Fruit fly (Drosophila melanogaster) whole organism, embryonic: ENCODE measurements around the gene TbCMF46.
A peak's percentile ranks its signal among the peaks of the same experiment; 100 is the strongest.

Experiments used
- BEAF-32 ChIP-seq: fragments of 200-800 bp; sonication (Bioruptor generic); optimal IDR thresholded peaks from 3 replicates; lab custom pipeline; 2017; ENCODE audit warnings: missing biosample characterization, missing genetic modification characterization, mild to moderate bottlenecking, moderate library complexity, missing genetic modification reagents
- CG10366 ChIP-seq: fragments of 200-800 bp; sonication (Bioruptor generic); IDR thresholded peaks from 2 replicates; pipeline ENCODE4 v1.3.6; 2022; ENCODE audit warnings: missing biosample characterization, missing genetic modification characterization
- CG10654 ChIP-seq: fragments of 200-800 bp; sonication (Bioruptor generic); optimal IDR thresholded peaks from 2 replicates; lab custom pipeline; 2016; ENCODE audit warnings: missing biosample characterization, missing genetic modification characterization
- CG12104 ChIP-seq: fragments of 200-800 bp; sonication (Bioruptor generic); optimal IDR thresholded peaks from 3 replicates; lab custom pipeline; 2016; ENCODE audit warnings: missing biosample characterization, missing genetic modification characterization
- CG12391 ChIP-seq: fragments of 200-800 bp; sonication (Bioruptor generic); optimal IDR thresholded peaks from 3 replicates; lab custom pipeline; 2018; ENCODE audit warnings: missing biosample characterization, mild to moderate bottlenecking, missing genetic modification characterization, moderate library complexity
- CG13775 ChIP-seq: fragments of 200-800 bp; sonication (Bioruptor generic); optimal IDR thresholded peaks from 3 replicates; lab custom pipeline; 2017; ENCODE audit warnings: missing biosample characterization, mild to moderate bottlenecking, missing genetic modification characterization
- CG14860 ChIP-seq: fragments of 200-800 bp; sonication (Bioruptor generic); IDR thresholded peaks from 3 replicates; pipeline ENCODE4 v1.3.6; 2022; ENCODE audit warnings: missing biosample characterization, missing genetic modification characterization; ENCODE audit not compliant: partially characterized antibody
- CG15696 ChIP-seq: fragments of 200-800 bp; sonication (Bioruptor generic); optimal IDR thresholded peaks from 2 replicates; lab custom pipeline; 2019; ENCODE audit warnings: missing biosample characterization, mild to moderate bottlenecking, missing genetic modification characterization, moderate library complexity
- CG18476 ChIP-seq: fragments of 200-800 bp; sonication (Bioruptor generic); optimal IDR thresholded peaks from 2 replicates; lab custom pipeline; 2016; ENCODE audit warnings: missing biosample characterization, mild to moderate bottlenecking, missing genetic modification characterization
- CG18599 ChIP-seq: fragments of 200-800 bp; sonication (Bioruptor generic); optimal IDR thresholded peaks from 3 replicates; lab custom pipeline; 2017; ENCODE audit warnings: missing biosample characterization, missing genetic modification characterization, mild to moderate bottlenecking, moderate library complexity, missing genetic modification reagents
- CG2712 ChIP-seq: fragments of 200-800 bp; optimal IDR thresholded peaks from 3 replicates; lab custom pipeline; 2019; ENCODE audit warnings: missing biosample characterization, mild to moderate bottlenecking, missing genetic modification characterization, moderate library complexity
- CG3281 ChIP-seq: fragments of 200-800 bp; sonication (Bioruptor generic); optimal IDR thresholded peaks from 3 replicates; lab custom pipeline; 2017; ENCODE audit warnings: missing biosample characterization, mild to moderate bottlenecking, missing genetic modification characterization
- CG42726 ChIP-seq: fragments of 200-800 bp; sonication (Bioruptor generic); IDR thresholded peaks from 2 replicates; pipeline ENCODE4 v1.3.6; 2022; ENCODE audit warnings: missing biosample characterization, missing genetic modification characterization; ENCODE audit not compliant: partially characterized antibody
- CG4730 ChIP-seq: fragments of 200-800 bp; sonication (Bioruptor generic); IDR thresholded peaks from 2 replicates; pipeline ENCODE4 v1.3.6; 2022; ENCODE audit warnings: missing biosample characterization, missing genetic modification characterization
- CG6683 ChIP-seq: fragments of 200-800 bp; sonication (Bioruptor generic); optimal IDR thresholded peaks from 2 replicates; lab custom pipeline; 2017; ENCODE audit warnings: missing biosample characterization, mild to moderate bottlenecking, missing genetic modification characterization, missing genetic modification reagents
- CG7271 ChIP-seq: fragments of 200-800 bp; sonication (Bioruptor generic); optimal IDR thresholded peaks from 2 replicates; lab custom pipeline; 2018; ENCODE audit warnings: missing biosample characterization, mild to moderate bottlenecking, missing genetic modification characterization, moderate library complexity
- CG7839 ChIP-seq: fragments of 200-800 bp; sonication (Bioruptor generic); optimal IDR thresholded peaks from 3 replicates; lab custom pipeline; 2018; ENCODE audit warnings: missing biosample characterization, mild to moderate bottlenecking, missing genetic modification characterization, moderate library complexity
- CG7928 ChIP-seq: fragments of 200-800 bp; sonication (Bioruptor generic); optimal IDR thresholded peaks from 2 replicates; lab custom pipeline; 2017; ENCODE audit warnings: missing biosample characterization, mild to moderate bottlenecking, missing genetic modification characterization
- CG7963 ChIP-seq: fragments of 200-800 bp; sonication (Bioruptor generic); IDR thresholded peaks from 3 replicates; pipeline ENCODE4 v1.3.6; 2022; ENCODE audit warnings: missing biosample characterization, missing genetic modification characterization; ENCODE audit not compliant: partially characterized antibody
- CG7987 ChIP-seq: fragments of 200-800 bp; sonication (Bioruptor generic); optimal IDR thresholded peaks from 2 replicates; lab custom pipeline; 2018; ENCODE audit warnings: missing biosample characterization, mild to moderate bottlenecking, missing genetic modification characterization, moderate library complexity
- CG8388 ChIP-seq: fragments of 200-800 bp; sonication (Bioruptor generic); optimal IDR thresholded peaks from 2 replicates; lab custom pipeline; 2019; ENCODE audit warnings: missing biosample characterization, mild to moderate bottlenecking, missing genetic modification characterization, moderate library complexity
- Dfd ChIP-seq, 2 experiments: fragments of >200 bp; optimal IDR thresholded peaks; 2 replicates each; lab custom pipeline; 2017; ENCODE audit warnings: missing biosample characterization in 2 of 2, missing genetic modification characterization in 2 of 2
- E2f1 ChIP-seq: fragments of 200-800 bp; sonication (Bioruptor generic); IDR thresholded peaks from 2 replicates; pipeline ENCODE4 v1.3.6; 2022; ENCODE audit warnings: missing biosample characterization, missing genetic modification characterization
- E2f2 ChIP-seq: fragments of 200-800 bp; sonication (Bioruptor generic); IDR thresholded peaks from 2 replicates; pipeline ENCODE4 v1.3.6; 2022; ENCODE audit warnings: missing biosample characterization, missing genetic modification characterization
- HHEX ChIP-seq: fragments of 200-800 bp; sonication (Bioruptor generic); optimal IDR thresholded peaks from 3 replicates; lab custom pipeline; 2017; ENCODE audit warnings: missing biosample characterization, mild to moderate bottlenecking, missing genetic modification characterization, missing genetic modification reagents
- Hr51 ChIP-seq, 2 experiments: fragments of 200-800 bp; sonication (Bioruptor generic); optimal IDR thresholded peaks; 2 replicates in 1 of 2; 3 replicates in 1 of 2; lab custom pipeline; 2016 to 2018; ENCODE audit warnings: missing biosample characterization in 2 of 2, missing genetic modification characterization in 2 of 2, mild to moderate bottlenecking in 1 of 2, moderate library complexity in 1 of 2
- Lpt ChIP-seq: fragments of >200 bp; optimal IDR thresholded peaks from 2 replicates; lab custom pipeline; 2018; ENCODE audit warnings: missing biosample characterization, missing genetic modification characterization
- Meics ChIP-seq: fragments of 200-800 bp; sonication (Bioruptor generic); optimal IDR thresholded peaks from 2 replicates; lab custom pipeline; 2017; ENCODE audit warnings: missing biosample characterization, mild to moderate bottlenecking, missing genetic modification characterization
- Optix ChIP-seq: fragments of 200-800 bp; sonication (Bioruptor generic); IDR thresholded peaks from 3 replicates; pipeline ENCODE4 v1.3.6; 2022; ENCODE audit warnings: missing biosample characterization, missing genetic modification characterization
- Sox102F ChIP-seq: fragments of 200-800 bp; sonication (Bioruptor generic); optimal IDR thresholded peaks from 2 replicates; lab custom pipeline; 2018; ENCODE audit warnings: missing biosample characterization, mild to moderate bottlenecking, missing genetic modification characterization, moderate library complexity
- Sry-β ChIP-seq: fragments of 200-800 bp; sonication (Bioruptor generic); optimal IDR thresholded peaks from 2 replicates; lab custom pipeline; 2018; ENCODE audit warnings: missing biosample characterization, mild to moderate bottlenecking, missing genetic modification characterization, moderate library complexity
- ara ChIP-seq: fragments of 200-800 bp; sonication (Bioruptor generic); IDR thresholded peaks from 2 replicates; pipeline ENCODE4 v1.3.6; 2022; ENCODE audit warnings: missing biosample characterization, missing genetic modification characterization
- caup ChIP-seq: fragments of 200-800 bp; sonication (Bioruptor generic); optimal IDR thresholded peaks from 3 replicates; lab custom pipeline; 2017; ENCODE audit warnings: missing biosample characterization, mild to moderate bottlenecking, missing genetic modification characterization, moderate library complexity; ENCODE audit not compliant: severe bottlenecking
- crc ChIP-seq: fragments of 200-800 bp; sonication (Bioruptor generic); optimal IDR thresholded peaks from 2 replicates; lab custom pipeline; 2016; ENCODE audit warnings: missing biosample characterization, missing genetic modification characterization
- dati ChIP-seq: fragments of 200-800 bp; sonication (Bioruptor generic); IDR thresholded peaks from 2 replicates; pipeline ENCODE4 v1.3.6; 2022; ENCODE audit warnings: missing biosample characterization, missing genetic modification characterization
- eve ChIP-seq, 2 experiments: fragments of >200 bp; optimal IDR thresholded peaks; 2 replicates each; lab custom pipeline; 2017; ENCODE audit warnings: missing biosample characterization in 2 of 2, missing genetic modification characterization in 2 of 2
- fd64A ChIP-seq: fragments of 200-800 bp; sonication (Bioruptor generic); optimal IDR thresholded peaks from 3 replicates; lab custom pipeline; 2018; ENCODE audit warnings: missing biosample characterization, mild to moderate bottlenecking, missing genetic modification characterization
- gcm2 ChIP-seq: fragments of 200-800 bp; sonication (Bioruptor generic); optimal IDR thresholded peaks from 2 replicates; lab custom pipeline; 2016; ENCODE audit warnings: missing biosample characterization, missing genetic modification characterization
- hbn ChIP-seq: fragments of 200-800 bp; sonication (Bioruptor generic); IDR thresholded peaks from 2 replicates; pipeline ENCODE4 v1.3.6; 2022; ENCODE audit warnings: missing biosample characterization, missing genetic modification characterization; ENCODE audit not compliant: partially characterized antibody
- ind ChIP-seq: fragments of 200-800 bp; sonication (Bioruptor generic); optimal IDR thresholded peaks from 3 replicates; lab custom pipeline; 2016; ENCODE audit warnings: missing biosample characterization, missing genetic modification characterization
- jumu ChIP-seq: fragments of 200-800 bp; sonication (Bioruptor generic); optimal IDR thresholded peaks from 3 replicates; lab custom pipeline; 2016; ENCODE audit warnings: missing biosample characterization, missing genetic modification characterization
- lilli ChIP-seq: fragments of 200-800 bp; sonication (Bioruptor generic); optimal IDR thresholded peaks from 3 replicates; lab custom pipeline; 2016; ENCODE audit warnings: missing biosample characterization, missing genetic modification characterization
- mirr ChIP-seq: fragments of 200-800 bp; sonication (Bioruptor generic); optimal IDR thresholded peaks from 3 replicates; lab custom pipeline; 2018; ENCODE audit warnings: missing biosample characterization, mild to moderate bottlenecking, missing genetic modification characterization
- nerfin-1 ChIP-seq: fragments of 200-800 bp; sonication (Bioruptor generic); optimal IDR thresholded peaks from 3 replicates; lab custom pipeline; 2019; ENCODE audit warnings: missing biosample characterization, mild to moderate bottlenecking, missing genetic modification characterization, moderate library complexity
- ranshi ChIP-seq: fragments of 200-800 bp; sonication (Bioruptor generic); IDR thresholded peaks from 2 replicates; pipeline ENCODE4 v1.3.6; 2022; ENCODE audit warnings: missing biosample characterization, missing genetic modification characterization
- ro ChIP-seq: fragments of 200-800 bp; sonication (Bioruptor generic); IDR thresholded peaks from 2 replicates; pipeline ENCODE4 v1.3.6; 2022; ENCODE audit warnings: missing biosample characterization, missing genetic modification characterization
- scrt ChIP-seq: fragments of 200-800 bp; sonication (Bioruptor generic); optimal IDR thresholded peaks from 2 replicates; lab custom pipeline; 2018; ENCODE audit warnings: missing biosample characterization, mild to moderate bottlenecking, missing genetic modification characterization, moderate library complexity
- sens-2 ChIP-seq: fragments of 200-800 bp; sonication (Bioruptor generic); IDR thresholded peaks from 2 replicates; pipeline ENCODE4 v1.3.6; 2022; ENCODE audit warnings: missing biosample characterization, missing genetic modification characterization
- slou ChIP-seq: fragments of 200-800 bp; sonication (Bioruptor generic); optimal IDR thresholded peaks from 3 replicates; lab custom pipeline; 2016; ENCODE audit warnings: missing biosample characterization, missing genetic modification characterization
- yki ChIP-seq: fragments of >200 bp; optimal IDR thresholded peaks from 3 replicates; lab custom pipeline; 2018

Gene TbCMF46

dm6 chr2L:9938631-9939256 is 14.1 kb upstream of the TbCMF46 start, which contains the start of the genes Datp and CG4619 (continued):
- TF ChIP-seq ind (GFP tag; lab: Kevin White, UChicago) (peak; percentile 46), gcm2 (GFP tag; lab: Kevin White, UChicago) (no peak), CG42726 (GFP tag; lab: Robert Waterston, UW) (no peak), CG13775 (GFP tag; lab: Kevin White, UChicago) (no peak), Sry-β (GFP tag; lab: Kevin White, UChicago) (peak; percentile 93), mirr (GFP tag; lab: Kevin White, UChicago) (peak; percentile 53), CG8388 (no peak), Meics (GFP tag; lab: Kevin White, UChicago) (peak; percentile 39), Hr51 (GFP tag; optimal IDR thresholded peaks at IDR 0.05; lab: Kevin White, UChicago) (no peak), CG2712 (peak; percentile 16), CG7839 (tag; lab: Kevin White, UChicago) (no peak), slou (no peak), E2f1 (no peak), dati (GFP tag; lab: Robert Waterston, UW) (no peak), CG3281 (GFP tag; lab: Kevin White, UChicago) (peak; percentile 32), nerfin-1 (tag; lab: Kevin White, UChicago) (no peak), fd64A (GFP tag; lab: Kevin White, UChicago) (no peak), ara (GFP tag; lab: Robert Waterston, UW) (no peak), Dfd (GFP tag; optimal IDR thresholded peaks at IDR 0.05; lab: Kevin White, UChicago) (no peak), Sox102F (GFP tag; lab: Kevin White, UChicago) (no peak), CG7928 (no peak), sens-2 (GFP tag; lab: Robert Waterston, UW) (no peak), CG18599 (peak; percentile 72), Lpt (GFP tag; lab: Kevin White, UChicago) (no peak), CG14860 (GFP tag; lab: Robert Waterston, UW) (0 out of 3 replicates have a peak, but pooled peaks have one; percentile 7), scrt (GFP tag; lab: Kevin White, UChicago) (peak; percentile 49), lilli (GFP tag; lab: Kevin White, UChicago) (peak; percentile 51), CG6683 (GFP tag; lab: Kevin White, UChicago) (no peak), CG10366 (GFP tag; lab: Robert Waterston, UW) (no peak), CG12104 (GFP tag; lab: Kevin White, UChicago) (no peak), CG4730 (GFP tag; lab: Robert Waterston, UW) (no peak), eve (GFP tag; optimal IDR thresholded peaks at IDR 0.05; lab: Kevin White, UChicago) (no peak), CG15696 (tag; lab: Kevin White, UChicago) (no peak), CG7271 (no peak), caup (GFP tag; lab: Kevin White, UChicago) (peak; percentile 54), CG18476 (GFP tag; lab: Kevin White, UChicago) (no peak), CG7987 (GFP tag; lab: Kevin White, UChicago) (peak; percentile 30), yki (lab: Kevin White, UChicago) (no peak), CG7963 (no peak; the same call in 2 of the 3 replicates), HHEX (GFP tag; lab: Kevin White, UChicago) (peak; percentile 7), hbn (GFP tag; lab: Robert Waterston, UW) (no peak), CG10654 (peak; percentile 12), ranshi (GFP tag; lab: Robert Waterston, UW) (no peak), Optix (no peak), E2f2 (peak; percentile 32; the same call in 1 of the 2 replicates), crc (GFP tag; lab: Kevin White, UChicago) (no peak), CG12391 (tag; lab: Kevin White, UChicago) (peak; percentile 19), ro (GFP tag; lab: Robert Waterston, UW) (no peak), BEAF-32 (peak; percentile 23), jumu (GFP tag; lab: Kevin White, UChicago) (peak; percentile 8)
